Worm (Caenorhabditis elegans): ENCODE results near the gene mut-15.

Gene mut-15

ce11 chrV:14993620-14994019 lies 8.7 kb upstream of the mut-15 start, which contains the start of gene fil-1:
Gene fil-1, plus strand, starts transcription at chrV:14993838.
- TF ChIP-seq zag-1 (tag; optimal IDR thresholded peaks at IDR 0.05) (no peak), ztf-11 (tag; optimal IDR thresholded peaks at IDR 0.05) (no peak), sea-2 (GFP tag; optimal IDR thresholded peaks at IDR 0.05) (no peak), elt-1 (tag; optimal IDR thresholded peaks at IDR 0.05) (no peak), elt-2 (tag; optimal IDR thresholded peaks at IDR 0.05) (peak; percentile 74), egl-5 (tag; optimal IDR thresholded peaks at IDR 0.05) (no peak), pha-4 (tag; optimal IDR thresholded peaks at IDR 0.05) (peak; percentile 19)

- TF ChIP-seq ztf-4 (tag; optimal IDR thresholded peaks at IDR 0.05) (no peak), zag-1 (tag; optimal IDR thresholded peaks at IDR 0.05) (no peak), unc-39 (tag; optimal IDR thresholded peaks at IDR 0.05) (no peak), nhr-23 (tag; optimal IDR thresholded peaks at IDR 0.05) (no peak), egl-27 (tag; optimal IDR thresholded peaks at IDR 0.05) (no peak), nhr-237 (tag; optimal IDR thresholded peaks at IDR 0.05) (no peak), unc-62 (GFP tag; optimal IDR thresholded peaks at IDR 0.05) (no peak), nhr-25 (tag; optimal IDR thresholded peaks at IDR 0.05) (no peak), nhr-11 (tag; optimal IDR thresholded peaks at IDR 0.05) (no peak)
These were observed 6.1 kb upstream of the mut-15 start, which contains the start of gene irld-14 for ce11 chrV:14996236-14996635. Gene irld-14, plus strand, starts transcription at chrV:14996536.

ce11 chrV:14999485-15000023 lies 2.8 kb upstream of the mut-15 start, which contains the start of gene T01C3.11:
Gene T01C3.11, plus strand, starts transcription at chrV:14999535.
- TF ChIP-seq nhr-23 (tag; optimal IDR thresholded peaks at IDR 0.05): no peak
- no peak for TF ChIP-seq ama-1 (optimal IDR thresholded peaks at IDR 0.05)
- no peak for TF ChIP-seq elt-3 (tag; optimal IDR thresholded peaks at IDR 0.05)
- no peak for TF ChIP-seq fkh-2 (tag; optimal IDR thresholded peaks at IDR 0.05)
- TF ChIP-seq unc-39 (tag; optimal IDR thresholded peaks at IDR 0.05): no peak
- no peak for TF ChIP-seq R02D3.7 (tag; optimal IDR thresholded peaks at IDR 0.05)
- no peak for TF ChIP-seq elt-2 (tag; optimal IDR thresholded peaks at IDR 0.05)

- TF ChIP-seq lin-39 (tag; optimal IDR thresholded peaks at IDR 0.05) (no peak), daf-12 (tag; optimal IDR thresholded peaks at IDR 0.05) (no peak), nhr-237 (tag; optimal IDR thresholded peaks at IDR 0.05) (no peak), sea-2 (GFP tag; optimal IDR thresholded peaks at IDR 0.05) (no peak), egl-27 (tag; optimal IDR thresholded peaks at IDR 0.05) (no peak), lsy-12 (tag; optimal IDR thresholded peaks at IDR 0.05) (no peak), nhr-76 (tag; optimal IDR thresholded peaks at IDR 0.05) (no peak), pqm-1 (tag; optimal IDR thresholded peaks at IDR 0.05) (no peak), hmg-11 (tag; optimal IDR thresholded peaks at IDR 0.05) (no peak), ceh-9 (tag; optimal IDR thresholded peaks at IDR 0.05) (no peak), ztf-11 (tag; optimal IDR thresholded peaks at IDR 0.05) (no peak), fkh-10 (GFP tag; optimal IDR thresholded peaks at IDR 0.05) (no peak), eor-1 (tag; optimal IDR thresholded peaks at IDR 0.05) (no peak), fkh-2 (tag; optimal IDR thresholded peaks at IDR 0.05) (no peak), mml-1 (tag; optimal IDR thresholded peaks at IDR 0.05) (no peak), unc-62 (GFP tag; optimal IDR thresholded peaks at IDR 0.05) (no peak), nhr-43 (tag; optimal IDR thresholded peaks at IDR 0.05; ENCODE audit: poor library complexity, severe bottlenecking) (no peak), nhr-12 (tag; optimal IDR thresholded peaks at IDR 0.05) (no peak), ama-1 (optimal IDR thresholded peaks at IDR 0.05) (no peak), aly-2 (tag; optimal IDR thresholded peaks at IDR 0.05) (no peak)
These were observed 2.2 kb upstream of the mut-15 start, which contains the start of gene rps-16 for ce11 chrV:15000055-15000704. Gene rps-16, minus strand, starts transcription at chrV:15000541.

- TF ChIP-seq unc-39 (tag; optimal IDR thresholded peaks at IDR 0.05) (no peak), nfya-1 (tag; optimal IDR thresholded peaks at IDR 0.05; ENCODE audit: insufficient read depth) (no peak), fkh-2 (tag; optimal IDR thresholded peaks at IDR 0.05) (no peak), elt-1 (tag; optimal IDR thresholded peaks at IDR 0.05) (no peak), nhr-25 (tag; optimal IDR thresholded peaks at IDR 0.05) (no peak), nhr-76 (tag; optimal IDR thresholded peaks at IDR 0.05) (no peak), mml-1 (tag; optimal IDR thresholded peaks at IDR 0.05) (no peak), egl-27 (tag; optimal IDR thresholded peaks at IDR 0.05) (no peak), ceh-16 (tag; optimal IDR thresholded peaks at IDR 0.05) (no peak), nhr-28 (tag; optimal IDR thresholded peaks at IDR 0.05) (no peak), nhr-77 (tag; optimal IDR thresholded peaks at IDR 0.05) (no peak), fos-1 (tag; optimal IDR thresholded peaks at IDR 0.05) (no peak), ceh-9 (tag; optimal IDR thresholded peaks at IDR 0.05) (no peak), elt-2 (tag; optimal IDR thresholded peaks at IDR 0.05) (no peak), skn-1 (tag; optimal IDR thresholded peaks at IDR 0.05) (no peak), eor-1 (tag; optimal IDR thresholded peaks at IDR 0.05) (no peak), pqm-1 (tag; optimal IDR thresholded peaks at IDR 0.05) (no peak), egl-5 (tag; optimal IDR thresholded peaks at IDR 0.05) (no peak), ceh-28 (tag; optimal IDR thresholded peaks at IDR 0.05) (no peak)
These were observed 807 bp upstream of the mut-15 start for ce11 chrV:15001536-15001935.

Data from whole organism, L3 larva.